Fruit fly (Drosophila melanogaster): ENCODE data around the gene SdicB.
"Not testable (repeated sequence)": the region's sequence is repeated elsewhere in the genome, so short reads cannot be mapped to it uniquely, and the experiment has no call there.

- TF ChIP-seq CG7045, CG5204 (GFP tag; optimal IDR thresholded peaks at IDR 0.05): not testable (repeated sequence)
Observed at dm6 chrX:20258939-20259338, 49.5 kb upstream of the SdicB start, which contains the start of gene CG42577.

Measured in whole organism, adult.